Fruit fly (Drosophila melanogaster): ENCODE results near the gene RpS26.

RpS26 gene

dm6 chr2L:18442903-18443608 is at the start of gene RpS26:
Gene RpS26, minus strand, starts transcription at chr2L:18443277.
- no peak for TF ChIP-seq Sin3A (optimal IDR thresholded peaks at IDR 0.05)
- no peak for TF ChIP-seq Myc (optimal IDR thresholded peaks at IDR 0.05)
- no peak for TF ChIP-seq ttk (optimal IDR thresholded peaks at IDR 0.05)
- TF ChIP-seq insv (optimal IDR thresholded peaks at IDR 0.05) = no peak
- no peak for TF ChIP-seq h (optimal IDR thresholded peaks at IDR 0.05)
- no peak for TF ChIP-seq psq (optimal IDR thresholded peaks at IDR 0.05)

DNA sequence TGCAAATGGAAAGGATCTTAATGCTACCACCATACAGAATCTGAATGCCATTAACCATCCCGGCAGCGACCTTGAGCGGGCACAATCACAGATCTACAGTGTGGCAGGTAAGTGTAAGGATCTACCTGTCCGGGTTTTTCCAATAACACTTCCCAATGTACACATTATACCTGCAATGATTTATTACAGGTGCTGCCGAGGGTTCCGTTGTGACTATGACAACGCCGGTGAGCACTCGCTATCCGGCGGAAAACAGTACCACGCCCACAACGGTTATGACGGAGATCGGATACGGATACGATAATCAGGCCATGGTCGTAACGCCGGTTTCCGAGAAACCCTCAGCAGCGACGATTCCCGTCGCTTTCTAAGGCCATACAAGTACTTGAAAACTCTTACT is 43.8 kb upstream of the RpS26 start:
- TF ChIP-seq Sin3A (optimal IDR thresholded peaks at IDR 0.05) (no peak), psq (optimal IDR thresholded peaks at IDR 0.05) (no peak), ttk (optimal IDR thresholded peaks at IDR 0.05) (no peak), Myc (optimal IDR thresholded peaks at IDR 0.05) (no peak), h (optimal IDR thresholded peaks at IDR 0.05) (no peak), insv (optimal IDR thresholded peaks at IDR 0.05) (no peak)

dm6 chr2L:18485211-18485610 is 42.1 kb upstream of the RpS26 start, which contains the start of gene grnd:
Gene grnd, plus strand, starts transcription at chr2L:18485417.
- no peak for TF ChIP-seq psq (optimal IDR thresholded peaks at IDR 0.05)
- TF ChIP-seq Myc (optimal IDR thresholded peaks at IDR 0.05) = no peak
- TF ChIP-seq Sin3A (optimal IDR thresholded peaks at IDR 0.05) = no peak
- TF ChIP-seq ttk (optimal IDR thresholded peaks at IDR 0.05) = no peak
- no peak for TF ChIP-seq h (optimal IDR thresholded peaks at IDR 0.05)
- TF ChIP-seq insv (optimal IDR thresholded peaks at IDR 0.05) = no peak

dm6 chr2L:18484382-18485050 is 41.4 kb upstream of the RpS26 start, which contains the start of gene CG10283:
Gene CG10283, minus strand, starts transcription at chr2L:18484513.
- TF ChIP-seq Myc (optimal IDR thresholded peaks at IDR 0.05) (no peak), psq (optimal IDR thresholded peaks at IDR 0.05) (no peak), Sin3A (optimal IDR thresholded peaks at IDR 0.05) (no peak), h (optimal IDR thresholded peaks at IDR 0.05) (no peak), insv (optimal IDR thresholded peaks at IDR 0.05) (no peak), ttk (optimal IDR thresholded peaks at IDR 0.05) (no peak)

DNA sequence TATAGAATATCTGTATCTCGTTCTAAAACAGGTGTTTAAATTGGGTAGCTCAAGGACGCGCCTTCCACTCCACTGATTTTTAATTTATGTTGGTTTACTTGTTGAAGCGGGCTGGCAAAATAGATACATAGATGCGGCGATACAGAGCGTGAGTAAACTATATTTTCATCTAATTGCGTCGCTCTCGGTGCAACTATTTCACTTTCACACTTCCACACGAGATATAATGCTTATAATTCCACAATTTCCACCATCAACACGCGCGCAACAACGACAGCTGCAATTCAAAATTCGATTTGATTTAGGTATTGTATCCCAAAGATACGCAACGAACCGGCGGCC is 40.9 kb upstream of the RpS26 start:
- TF ChIP-seq Myc (optimal IDR thresholded peaks at IDR 0.05) = no peak
- no peak for TF ChIP-seq h (optimal IDR thresholded peaks at IDR 0.05)
- no peak for TF ChIP-seq psq (optimal IDR thresholded peaks at IDR 0.05)
- TF ChIP-seq ttk (optimal IDR thresholded peaks at IDR 0.05) = no peak
- TF ChIP-seq Sin3A (optimal IDR thresholded peaks at IDR 0.05) = no peak
- no peak for TF ChIP-seq insv (optimal IDR thresholded peaks at IDR 0.05)

- TF ChIP-seq ttk (optimal IDR thresholded peaks at IDR 0.05) (no peak), Sin3A (optimal IDR thresholded peaks at IDR 0.05) (no peak), Myc (optimal IDR thresholded peaks at IDR 0.05) (no peak), h (optimal IDR thresholded peaks at IDR 0.05) (no peak), insv (optimal IDR thresholded peaks at IDR 0.05) (no peak), psq (optimal IDR thresholded peaks at IDR 0.05) (no peak)
These were observed 39.9 kb upstream of the RpS26 start for dm6 chr2L:18482989-18483388.

dm6 chr2L:18482170-18482569 is 39.1 kb upstream of the RpS26 start:
- no peak for TF ChIP-seq Sin3A (optimal IDR thresholded peaks at IDR 0.05)
- no peak for TF ChIP-seq ttk (optimal IDR thresholded peaks at IDR 0.05)
- no peak for TF ChIP-seq h (optimal IDR thresholded peaks at IDR 0.05)
- no peak for TF ChIP-seq insv (optimal IDR thresholded peaks at IDR 0.05)
- TF ChIP-seq psq (optimal IDR thresholded peaks at IDR 0.05) = no peak
- TF ChIP-seq Myc (optimal IDR thresholded peaks at IDR 0.05) = no peak

DNA sequence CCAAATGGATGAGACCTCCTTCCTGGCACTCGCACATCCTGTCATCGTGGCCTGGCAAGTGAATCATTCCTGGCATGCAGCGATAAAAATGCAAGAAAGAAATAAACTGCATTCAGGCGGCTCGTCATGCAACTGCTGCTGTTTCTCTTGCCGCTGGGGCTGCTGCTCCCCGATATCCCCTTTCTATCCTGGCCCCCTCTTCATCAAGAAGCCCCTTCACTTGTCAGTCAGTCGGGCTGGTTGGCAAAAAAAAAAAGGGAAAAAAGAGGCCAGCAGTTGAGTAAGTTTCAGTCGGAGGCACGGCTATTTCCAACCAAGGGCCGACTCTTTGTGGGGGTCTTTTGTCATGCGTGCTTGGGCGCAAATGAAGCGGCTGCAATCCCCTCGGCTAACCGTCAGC is 38.7 kb upstream of the RpS26 start:
- TF ChIP-seq h (optimal IDR thresholded peaks at IDR 0.05) (no peak), Sin3A (optimal IDR thresholded peaks at IDR 0.05) (no peak), insv (optimal IDR thresholded peaks at IDR 0.05) (no peak), ttk (optimal IDR thresholded peaks at IDR 0.05) (no peak), Myc (optimal IDR thresholded peaks at IDR 0.05) (no peak), psq (optimal IDR thresholded peaks at IDR 0.05) (no peak)

DNA sequence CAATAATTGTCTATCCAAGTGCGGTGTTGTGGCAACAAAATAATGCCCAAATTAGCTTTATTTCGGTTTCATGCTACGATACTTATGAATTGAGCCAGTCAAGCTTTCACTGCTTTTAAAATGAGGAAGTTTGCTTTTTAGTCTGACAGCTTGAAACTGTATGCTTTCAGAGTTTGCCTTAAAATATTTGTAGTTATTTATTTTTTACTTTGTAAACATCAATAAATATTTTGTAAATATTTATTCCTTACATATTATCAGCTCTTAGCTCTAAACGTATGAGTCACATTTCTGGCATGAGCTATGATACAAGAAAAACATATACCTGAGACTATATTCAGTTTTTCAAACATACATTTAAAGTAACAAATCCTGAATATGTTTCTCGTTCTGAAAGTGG is 38.0 kb upstream of the RpS26 start:
- no peak for TF ChIP-seq psq (optimal IDR thresholded peaks at IDR 0.05)
- no peak for TF ChIP-seq h (optimal IDR thresholded peaks at IDR 0.05)
- no peak for TF ChIP-seq ttk (optimal IDR thresholded peaks at IDR 0.05)
- no peak for TF ChIP-seq insv (optimal IDR thresholded peaks at IDR 0.05)
- TF ChIP-seq Sin3A (optimal IDR thresholded peaks at IDR 0.05) = no peak
- no peak for TF ChIP-seq Myc (optimal IDR thresholded peaks at IDR 0.05)

DNA sequence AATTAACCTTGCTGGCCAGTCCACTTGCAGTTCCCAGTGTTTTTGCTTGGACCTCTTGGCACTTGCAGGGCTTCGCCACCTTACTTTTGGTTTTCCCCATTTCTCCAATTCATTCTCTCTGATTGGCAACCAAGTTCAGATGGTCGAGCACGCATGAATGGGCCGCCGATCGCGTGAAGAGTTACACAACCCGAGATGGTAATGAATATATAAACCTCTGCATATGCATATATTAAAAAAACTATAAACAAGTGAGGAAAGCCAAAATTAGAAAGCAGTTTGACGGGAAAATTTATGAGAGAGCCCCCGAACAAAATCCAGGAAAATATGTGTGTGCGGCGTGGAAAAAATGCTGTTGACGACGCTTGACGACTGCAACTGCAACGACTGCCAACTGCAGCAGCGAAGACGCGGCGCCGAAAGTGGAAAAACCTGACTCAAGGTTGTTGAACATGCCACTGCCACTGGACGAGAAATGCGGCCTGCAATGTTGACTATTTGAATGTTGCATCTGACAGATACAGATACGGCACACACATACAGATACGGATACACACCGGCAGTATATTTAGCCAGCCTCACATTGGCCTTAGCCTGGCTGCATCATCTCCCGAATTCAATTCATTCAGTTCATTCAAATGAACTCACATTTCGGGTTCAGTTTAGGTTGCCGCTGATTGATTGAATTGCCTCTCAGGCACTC is 37.4 kb upstream of the RpS26 start:
- no peak for TF ChIP-seq ttk (optimal IDR thresholded peaks at IDR 0.05)

DNA sequence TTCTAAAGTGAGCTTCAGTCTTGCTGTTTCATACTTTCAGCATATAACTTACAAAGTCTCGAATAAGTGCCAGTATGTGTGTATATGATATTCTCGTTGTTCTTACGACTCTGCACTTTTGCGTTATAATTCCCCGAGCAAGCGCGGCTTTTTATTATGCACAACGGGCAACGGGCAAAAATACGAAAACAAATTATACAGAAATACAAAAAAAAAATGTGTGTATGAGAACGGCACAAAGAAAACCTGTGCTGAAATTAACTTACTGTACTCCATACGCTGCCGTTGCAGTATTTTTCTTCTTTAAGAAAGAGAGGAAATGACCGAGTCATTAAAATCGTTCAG is 36.1 kb upstream of the RpS26 start:
- TF ChIP-seq insv (optimal IDR thresholded peaks at IDR 0.05) = no peak
- TF ChIP-seq ttk (optimal IDR thresholded peaks at IDR 0.05) = no peak
- TF ChIP-seq Myc (optimal IDR thresholded peaks at IDR 0.05) = no peak
- TF ChIP-seq Sin3A (optimal IDR thresholded peaks at IDR 0.05) = no peak
- TF ChIP-seq h (optimal IDR thresholded peaks at IDR 0.05) = no peak
- no peak for TF ChIP-seq psq (optimal IDR thresholded peaks at IDR 0.05)

- TF ChIP-seq insv (optimal IDR thresholded peaks at IDR 0.05) (no peak), Sin3A (optimal IDR thresholded peaks at IDR 0.05) (no peak), Myc (optimal IDR thresholded peaks at IDR 0.05) (no peak), h (optimal IDR thresholded peaks at IDR 0.05) (no peak), psq (optimal IDR thresholded peaks at IDR 0.05) (no peak)
These were observed 35.6 kb upstream of the RpS26 start for dm6 chr2L:18478509-18479176.
